Worm (Caenorhabditis elegans) whole organism, L2 larva: ENCODE results near the gene T19H12.2.
A peak's percentile ranks its signal among the peaks of the same experiment; 100 is the strongest.

Experiments used
- C34F6.9 ChIP-seq: fragments of 150-350 bp; optimal IDR thresholded peaks from 2 replicates; lab custom pipeline; 2014; ENCODE audit warnings: missing biosample characterization, missing genetic modification characterization
- F13H6.1 ChIP-seq: sonication (generic microtip); optimal IDR thresholded peaks from 2 replicates; lab custom pipeline; 2016; ENCODE audit warnings: missing genetic modification characterization, missing compliant biosample characterization
- Y55F3AM.14 ChIP-seq: fragments of 200-800 bp; sonication (Bioruptor generic); optimal IDR thresholded peaks from 2 replicates; lab custom pipeline; 2018; ENCODE audit warnings: mild to moderate bottlenecking, missing genetic modification characterization, missing compliant biosample characterization
- ZK546.5 ChIP-seq: sonication (generic microtip); optimal IDR thresholded peaks from 2 replicates; lab custom pipeline; 2017; ENCODE audit warnings: missing biosample characterization, missing genetic modification characterization
- alr-1 ChIP-seq: fragments of 150-350 bp; optimal IDR thresholded peaks from 2 replicates; lab custom pipeline; 2014; ENCODE audit warnings: missing biosample characterization, missing genetic modification characterization
- ama-1 ChIP-seq: fragments of 150-350 bp; optimal IDR thresholded peaks from 2 replicates; lab custom pipeline; 2018; ENCODE audit warnings: inconsistent platforms
- blmp-1 ChIP-seq: sonication (generic microtip); optimal IDR thresholded peaks from 2 replicates; lab custom pipeline; 2017; ENCODE audit warnings: missing genetic modification characterization, mild to moderate bottlenecking, missing compliant biosample characterization, antibody characterized with exemption, moderate library complexity; ENCODE audit not compliant: insufficient read depth
- ceh-82 ChIP-seq: fragments of 150-350 bp; optimal IDR thresholded peaks from 2 replicates; lab custom pipeline; 2014; ENCODE audit warnings: missing biosample characterization, missing genetic modification characterization
- crh-2 ChIP-seq: sonication (generic microtip); optimal IDR thresholded peaks from 2 replicates; lab custom pipeline; 2017; ENCODE audit warnings: missing biosample characterization, missing genetic modification characterization
- egl-27 ChIP-seq: sonication (generic microtip); optimal IDR thresholded peaks from 3 replicates; lab custom pipeline; 2017; ENCODE audit warnings: missing biosample characterization, missing genetic modification reagents, missing genetic modification characterization
- elt-1 ChIP-seq: fragments of 150-350 bp; optimal IDR thresholded peaks from 2 replicates; lab custom pipeline; 2014; ENCODE audit warnings: missing biosample characterization, missing genetic modification characterization
- fos-1 ChIP-seq: fragments of 150-350 bp; optimal IDR thresholded peaks from 2 replicates; lab custom pipeline; 2014; ENCODE audit warnings: missing biosample characterization, missing genetic modification characterization
- gmeb-1 ChIP-seq: fragments of 150-350 bp; optimal IDR thresholded peaks from 2 replicates; lab custom pipeline; 2014; ENCODE audit warnings: missing biosample characterization, missing genetic modification characterization
- lin-39 ChIP-seq: fragments of 150-350 bp; optimal IDR thresholded peaks from 2 replicates; lab custom pipeline; 2014; ENCODE audit warnings: missing biosample characterization, missing genetic modification reagents, missing genetic modification characterization
- lsy-2 ChIP-seq, 2 experiments: fragments of 150-350 bp in 1 of 2; sonication (generic microtip) in 1 of 2; optimal IDR thresholded peaks; 2 replicates each; lab custom pipeline; 2014 to 2017; ENCODE audit warnings: missing biosample characterization in 2 of 2, missing genetic modification characterization in 2 of 2
- mab-5 ChIP-seq: fragments of 150-350 bp; optimal IDR thresholded peaks from 2 replicates; lab custom pipeline; 2014; ENCODE audit warnings: missing biosample characterization, missing genetic modification characterization
- mdl-1 ChIP-seq, 2 experiments: fragments of 150-350 bp in 1 of 2; sonication (generic microtip) in 1 of 2; optimal IDR thresholded peaks; 2 replicates each; lab custom pipeline; 2017; ENCODE audit warnings: missing biosample characterization in 2 of 2, missing genetic modification characterization in 2 of 2
- nhr-10 ChIP-seq: sonication (generic microtip); optimal IDR thresholded peaks from 2 replicates; lab custom pipeline; 2017; ENCODE audit warnings: missing biosample characterization, missing genetic modification characterization
- nhr-11 ChIP-seq: fragments of 150-350 bp; optimal IDR thresholded peaks from 2 replicates; lab custom pipeline; 2014; ENCODE audit warnings: missing biosample characterization, missing genetic modification characterization
- nhr-129 ChIP-seq: fragments of 150-350 bp; optimal IDR thresholded peaks from 2 replicates; lab custom pipeline; 2014; ENCODE audit warnings: missing biosample characterization, missing genetic modification characterization
- nhr-21 ChIP-seq: fragments of 150-350 bp; optimal IDR thresholded peaks from 2 replicates; lab custom pipeline; 2014; ENCODE audit warnings: missing biosample characterization, missing genetic modification characterization
- nhr-23 ChIP-seq: fragments of 150-350 bp; optimal IDR thresholded peaks from 2 replicates; lab custom pipeline; 2014; ENCODE audit warnings: missing biosample characterization, missing genetic modification reagents, missing genetic modification characterization
- nhr-237 ChIP-seq: fragments of 150-350 bp; optimal IDR thresholded peaks from 2 replicates; lab custom pipeline; 2014; ENCODE audit warnings: missing biosample characterization, missing genetic modification characterization
- nhr-25 ChIP-seq: fragments of 150-350 bp; sonication (generic microtip); optimal IDR thresholded peaks from 3 replicates; lab custom pipeline; 2014; ENCODE audit warnings: missing biosample characterization, missing genetic modification characterization
- nhr-6 ChIP-seq: fragments of 150-350 bp; optimal IDR thresholded peaks from 2 replicates; lab custom pipeline; 2014; ENCODE audit warnings: missing biosample characterization, missing genetic modification characterization
- nhr-77 ChIP-seq: fragments of 150-350 bp; optimal IDR thresholded peaks from 2 replicates; lab custom pipeline; 2014; ENCODE audit warnings: missing biosample characterization, missing genetic modification characterization
- sem-4 ChIP-seq: fragments of 150-350 bp; optimal IDR thresholded peaks from 2 replicates; lab custom pipeline; 2014; ENCODE audit warnings: missing biosample characterization, missing genetic modification reagents, missing genetic modification characterization
- sma-3 ChIP-seq: sonication (generic microtip); optimal IDR thresholded peaks from 2 replicates; lab custom pipeline; 2016; ENCODE audit warnings: missing genetic modification reagents, missing genetic modification characterization, missing compliant biosample characterization
- sma-9 ChIP-seq, 2 experiments: fragments of 150-350 bp in 1 of 2; sonication (generic microtip) in 1 of 2; optimal IDR thresholded peaks; 2 replicates each; lab custom pipeline; 2014 to 2016; ENCODE audit warnings: missing genetic modification characterization in 2 of 2, mild to moderate bottlenecking in 1 of 2, missing biosample characterization in 1 of 2, missing compliant biosample characterization in 1 of 2, missing genetic modification reagents in 1 of 2, moderate library complexity in 1 of 2
- snpc-4 ChIP-seq: fragments of 150-350 bp; optimal IDR thresholded peaks from 2 replicates; lab custom pipeline; 2014; ENCODE audit warnings: missing biosample characterization, missing genetic modification characterization
- unc-39 ChIP-seq: fragments of 150-350 bp; optimal IDR thresholded peaks from 2 replicates; lab custom pipeline; 2014; ENCODE audit warnings: missing biosample characterization, missing genetic modification characterization
- unc-55 ChIP-seq: fragments of 150-350 bp; sonication (generic microtip); optimal IDR thresholded peaks from 3 replicates; lab custom pipeline; 2014; ENCODE audit warnings: missing biosample characterization, missing genetic modification reagents, missing genetic modification characterization
- unc-62 ChIP-seq: fragments of 150-350 bp; optimal IDR thresholded peaks from 2 replicates; lab custom pipeline; 2014; ENCODE audit warnings: missing biosample characterization, missing genetic modification reagents, missing genetic modification characterization
- zag-1 ChIP-seq: fragments of 150-350 bp; optimal IDR thresholded peaks from 2 replicates; lab custom pipeline; 2014; ENCODE audit warnings: missing biosample characterization, missing genetic modification characterization
- ztf-1 ChIP-seq: fragments of 200-800 bp; sonication (Bioruptor generic); conservative IDR thresholded peaks from 2 replicates; pipeline ENCODE4 v1.3.6; 2022; ENCODE audit warnings: missing genetic modification characterization, missing compliant biosample characterization
- ztf-11 ChIP-seq: sonication (generic microtip); optimal IDR thresholded peaks from 2 replicates; lab custom pipeline; 2017; ENCODE audit warnings: missing biosample characterization, missing genetic modification characterization
- ztf-4 ChIP-seq: fragments of 150-350 bp; optimal IDR thresholded peaks from 2 replicates; lab custom pipeline; 2014; ENCODE audit warnings: missing biosample characterization, missing genetic modification characterization

T19H12.2 gene

DNA sequence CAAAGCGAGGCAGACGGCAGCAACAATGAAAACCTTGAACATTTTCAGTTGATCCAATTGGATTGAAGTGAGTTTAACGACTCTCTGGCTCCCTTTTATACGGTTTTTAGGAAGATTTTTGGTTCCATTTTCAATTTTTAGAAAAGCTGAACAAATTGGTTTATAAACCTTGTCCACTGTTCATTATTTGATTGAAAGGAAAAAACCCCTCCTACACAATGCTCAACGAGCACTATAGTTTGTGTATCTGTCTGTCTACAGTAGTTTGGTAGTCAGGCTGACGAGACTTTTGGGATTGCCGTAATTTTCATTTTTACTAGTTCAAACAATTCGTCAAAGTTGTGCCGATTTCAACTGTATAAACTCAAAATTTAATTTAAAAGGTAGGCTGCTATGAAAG is 11.0 kb upstream of the T19H12.2 start, which contains the start of gene T19H12.15:
T19H12.15 (minus strand) TSS at position 101 of the 400 bp plus-strand sequence.
- TF ChIP-seq ztf-4 (tag; lab: Kevin White, UChicago) (no peak), sma-9 (GFP tag; optimal IDR thresholded peaks at IDR 0.05; lab: Kevin White, UChicago) (no peak), sma-9 (tag; optimal IDR thresholded peaks at IDR 0.05; lab: Kevin White, UChicago) (no peak)

- TF ChIP-seq unc-39 (tag; lab: Kevin White, UChicago) (no peak), snpc-4 (no peak), mdl-1 (tag; optimal IDR thresholded peaks at IDR 0.05; lab: Kevin White, UChicago) (no peak), Y55F3AM.14 (GFP tag; lab: Kevin White, UChicago) (no peak), nhr-10 (tag; lab: Kevin White, UChicago) (no peak), fos-1 (tag; lab: Kevin White, UChicago) (no peak), crh-2 (no peak), blmp-1 (no peak), lin-39 (no peak), nhr-11 (tag; lab: Kevin White, UChicago) (no peak), F13H6.1 (tag; lab: Kevin White, UChicago) (no peak)
These were observed 8.9 kb upstream of the T19H12.2 start, which contains the start of gene str-32 for ce11 chrV:4881377-4881776. Gene str-32 (minus strand): TSS chrV:4881477.

ce11 chrV:4884490-4884889 is 5.7 kb upstream of the T19H12.2 start, which contains the start of gene T19H12.12:
Gene T19H12.12 (plus strand): TSS chrV:4884790.
- TF ChIP-seq mab-5 (tag; lab: Kevin White, UChicago) (no peak), ztf-11 (tag; lab: Kevin White, UChicago) (no peak), nhr-21 (tag; lab: Kevin White, UChicago) (no peak)
- TF ChIP-seq, all 48 proteins: peak for 0

ce11 chrV:4885372-4885771 is 4.9 kb upstream of the T19H12.2 start, which contains the start of gene T19H12.3:
Gene T19H12.3 (plus strand): TSS chrV:4885672.
- TF ChIP-seq alr-1 (tag; lab: Kevin White, UChicago) = no peak
- no peak for TF ChIP-seq ztf-4 (tag; lab: Kevin White, UChicago)
- TF ChIP-seq Y55F3AM.14 (GFP tag; lab: Kevin White, UChicago) = no peak
- no peak for TF ChIP-seq crh-2
- no peak for TF ChIP-seq unc-55 (GFP tag; lab: Kevin White, UChicago)
- no peak for TF ChIP-seq C34F6.9 (tag; lab: Kevin White, UChicago)
- TF ChIP-seq ama-1 = no peak
- no peak for TF ChIP-seq sma-9 (GFP tag; optimal IDR thresholded peaks at IDR 0.05; lab: Kevin White, UChicago)
- no peak for TF ChIP-seq sma-9 (tag; optimal IDR thresholded peaks at IDR 0.05; lab: Kevin White, UChicago)
- TF ChIP-seq nhr-23 = no peak
- no peak for TF ChIP-seq ZK546.5 (tag; lab: Kevin White, UChicago)

ce11 chrV:4889477-4889876 is 752 bp upstream of the T19H12.2 start, which contains the start of gene ugt-12:
Gene ugt-12 (minus strand): TSS chrV:4889629.
- TF ChIP-seq unc-62 (no peak), gmeb-1 (peak; percentile 7), crh-2 (peak; percentile 38), unc-55 (GFP tag; lab: Kevin White, UChicago) (no peak), fos-1 (tag; lab: Kevin White, UChicago) (peak; percentile 74), sem-4 (tag; lab: Kevin White, UChicago) (no peak), sma-3 (GFP tag; lab: Kevin White, UChicago) (peak; percentile 8), elt-1 (no peak), nhr-129 (tag; lab: Kevin White, UChicago) (peak; percentile 8), zag-1 (tag; lab: Kevin White, UChicago) (no peak), ZK546.5 (tag; lab: Kevin White, UChicago) (no peak), nhr-11 (tag; lab: Kevin White, UChicago) (no peak), lsy-2 (tag; optimal IDR thresholded peaks at IDR 0.05; lab: Kevin White, UChicago) (no peak), sma-9 (GFP tag; optimal IDR thresholded peaks at IDR 0.05; lab: Kevin White, UChicago) (peak; percentile 82), sma-9 (tag; optimal IDR thresholded peaks at IDR 0.05; lab: Kevin White, UChicago) (no peak), egl-27 (tag; lab: Kevin White, UChicago) (no peak), nhr-25 (peak; percentile 3)

DNA sequence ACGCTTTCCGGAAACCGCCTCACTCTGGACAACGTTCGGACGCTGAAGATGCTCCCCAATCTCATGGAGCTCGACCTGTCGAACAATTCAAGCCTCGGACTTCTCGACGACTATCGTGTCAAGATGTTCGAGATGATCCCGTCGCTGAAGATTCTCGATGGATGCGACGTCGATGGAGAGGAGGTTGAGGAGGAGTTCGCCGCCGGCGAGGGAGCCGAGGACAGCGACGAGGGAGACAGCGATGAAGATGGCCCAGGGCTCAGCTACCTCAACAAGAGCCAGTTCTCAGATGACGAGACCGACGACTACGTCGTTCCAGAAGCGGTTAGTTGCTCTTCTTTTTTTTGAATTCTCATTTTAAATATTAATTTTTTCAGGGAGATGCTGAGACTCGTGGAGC is 552 bp downstream of the T19H12.2 start:
- TF ChIP-seq F13H6.1 (tag; lab: Kevin White, UChicago) (no peak), nhr-77 (tag; lab: Kevin White, UChicago) (no peak), fos-1 (tag; lab: Kevin White, UChicago) (no peak), unc-55 (GFP tag; lab: Kevin White, UChicago) (no peak), mab-5 (tag; lab: Kevin White, UChicago) (no peak), ceh-82 (tag; lab: Kevin White, UChicago) (no peak), nhr-6 (tag; lab: Kevin White, UChicago) (no peak), ztf-1 (GFP tag; lab: Robert Waterston, UW) (no peak), blmp-1 (no peak), gmeb-1 (no peak), nhr-25 (no peak), unc-62 (no peak), alr-1 (tag; lab: Kevin White, UChicago) (no peak), nhr-129 (tag; lab: Kevin White, UChicago) (no peak), nhr-10 (tag; lab: Kevin White, UChicago) (no peak), nhr-237 (tag; lab: Kevin White, UChicago) (no peak), elt-1 (no peak), unc-39 (tag; lab: Kevin White, UChicago) (no peak), lsy-2 (tag; optimal IDR thresholded peaks at IDR 0.05; lab: Kevin White, UChicago) (no peak), nhr-11 (tag; lab: Kevin White, UChicago) (no peak)
